Worm (Caenorhabditis elegans): ENCODE data around the gene cyp-35B2.

cyp-35B2 gene

DNA sequence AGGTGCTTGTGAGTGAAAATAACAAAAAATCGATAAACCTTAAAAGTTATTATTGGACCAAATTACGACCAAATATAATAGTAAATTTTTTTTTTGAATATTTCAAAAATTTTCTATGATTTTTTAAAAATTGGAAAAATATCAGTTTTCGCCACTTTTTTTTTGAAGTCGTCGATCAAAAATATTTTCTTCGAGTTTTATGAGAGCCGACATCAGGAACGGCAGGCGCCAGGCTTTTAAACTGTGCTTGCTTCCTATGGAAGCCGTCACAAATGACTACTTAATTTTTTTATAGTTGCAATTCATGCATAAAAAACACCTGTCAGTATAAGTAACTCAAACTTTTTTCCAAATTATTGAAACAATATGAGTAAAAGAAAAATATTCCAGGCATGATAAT is 38.5 kb upstream of the cyp-35B2 start:
- TF ChIP-seq aptf-2 (GFP tag; conservative IDR thresholded peaks at IDR 0.05) = no peak
- no peak for TF ChIP-seq lir-1 (GFP tag; conservative IDR thresholded peaks at IDR 0.05)
- TF ChIP-seq Y95B8A.8 (GFP tag; IDR thresholded peaks at IDR 0.05) = no peak
- TF ChIP-seq D2030.7 (GFP tag; IDR thresholded peaks at IDR 0.05) = no peak
- TF ChIP-seq mes-4 (tag; optimal IDR thresholded peaks at IDR 0.05) = no peak
- no peak for TF ChIP-seq repo-1 (tag; optimal IDR thresholded peaks at IDR 0.05)
- no peak for TF ChIP-seq tbx-9 (tag; optimal IDR thresholded peaks at IDR 0.05; ENCODE audit: borderline replicate concordance)

ce11 chrV:3905841-3906240 is 36.1 kb upstream of the cyp-35B2 start, which contains the start of gene nhr-156:
nhr-156 (plus strand) TSS chrV:3906106.
- TF ChIP-seq tlf-1 (GFP tag; optimal IDR thresholded peaks at IDR 0.05) (no peak), F52B5.7 (tag; optimal IDR thresholded peaks at IDR 0.05) (no peak), attf-3 (GFP tag; conservative IDR thresholded peaks at IDR 0.05) (no peak), aptf-2 (GFP tag; conservative IDR thresholded peaks at IDR 0.05) (no peak), mel-28 (tag; optimal IDR thresholded peaks at IDR 0.05; ENCODE audit: borderline replicate concordance) (no peak), C17E4.6 (GFP tag; IDR thresholded peaks at IDR 0.05) (no peak), B0019.2 (GFP tag; conservative IDR thresholded peaks at IDR 0.05) (no peak), ceh-58 (GFP tag; IDR thresholded peaks at IDR 0.05) (no peak), pha-4 (tag; optimal IDR thresholded peaks at IDR 0.05) (no peak), let-526 (GFP tag; IDR thresholded peaks at IDR 0.05) (no peak), aptf-3 (GFP tag; IDR thresholded peaks at IDR 0.05) (no peak), nfyb-1 (GFP tag; IDR thresholded peaks at IDR 0.05) (no peak), madf-8 (GFP tag; conservative IDR thresholded peaks at IDR 0.05) (no peak), Y79H2A.3 (GFP tag; conservative IDR thresholded peaks at IDR 0.05) (no peak), C06A6.2 (GFP tag; conservative IDR thresholded peaks at IDR 0.05) (no peak), hlh-26 (GFP tag; conservative IDR thresholded peaks at IDR 0.05) (no peak), B0035.1 (tag; optimal IDR thresholded peaks at IDR 0.05) (no peak), lir-1 (GFP tag; conservative IDR thresholded peaks at IDR 0.05) (no peak), egrh-3 (GFP tag; IDR thresholded peaks at IDR 0.05) (no peak)

DNA sequence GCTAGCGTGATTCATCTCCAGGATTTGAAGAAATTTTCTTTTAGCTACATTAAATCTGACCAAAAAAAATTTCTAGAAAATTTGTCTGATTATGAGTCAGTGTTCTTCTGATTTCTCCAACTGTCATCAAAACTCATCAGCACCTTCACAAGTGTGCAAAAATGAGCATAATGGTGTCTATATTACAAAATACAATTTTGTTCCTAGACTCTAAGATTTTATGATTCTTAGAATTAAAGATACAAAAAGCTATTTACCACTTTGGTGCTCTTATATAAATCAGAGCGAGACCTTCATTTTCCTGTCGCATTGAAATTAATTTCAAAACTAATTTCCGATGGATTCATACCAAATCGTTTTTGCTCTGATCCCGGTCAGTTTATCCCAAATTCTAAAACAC is 29.5 kb upstream of the cyp-35B2 start, which contains the start of gene srx-68:
Gene srx-68 (plus strand): TSS at position 301 of the 400 bp plus-strand sequence.
- TF ChIP-seq Y53F4B.3 (GFP tag; IDR thresholded peaks at IDR 0.05) = no peak
- TF ChIP-seq ccch-3 (GFP tag; optimal IDR thresholded peaks at IDR 0.05) = no peak
- TF ChIP-seq tbx-9 (tag; optimal IDR thresholded peaks at IDR 0.05; ENCODE audit: borderline replicate concordance) = no peak
- TF ChIP-seq pha-4 (tag; optimal IDR thresholded peaks at IDR 0.05) = no peak
- TF ChIP-seq F52B5.7 (tag; optimal IDR thresholded peaks at IDR 0.05) = no peak
- no peak for TF ChIP-seq nhr-120 (GFP tag; IDR thresholded peaks at IDR 0.05)
- no peak for TF ChIP-seq ztf-3 (GFP tag; optimal IDR thresholded peaks at IDR 0.05)
- no peak for TF ChIP-seq hmg-1.2 (GFP tag; IDR thresholded peaks at IDR 0.05)
- no peak for TF ChIP-seq ZK185.1 (tag; optimal IDR thresholded peaks at IDR 0.05; ENCODE audit: poor library complexity, severe bottlenecking)
- TF ChIP-seq xnd-1 (tag; optimal IDR thresholded peaks at IDR 0.05) = no peak
- no peak for TF ChIP-seq F10E7.11 (tag; optimal IDR thresholded peaks at IDR 0.05)

DNA sequence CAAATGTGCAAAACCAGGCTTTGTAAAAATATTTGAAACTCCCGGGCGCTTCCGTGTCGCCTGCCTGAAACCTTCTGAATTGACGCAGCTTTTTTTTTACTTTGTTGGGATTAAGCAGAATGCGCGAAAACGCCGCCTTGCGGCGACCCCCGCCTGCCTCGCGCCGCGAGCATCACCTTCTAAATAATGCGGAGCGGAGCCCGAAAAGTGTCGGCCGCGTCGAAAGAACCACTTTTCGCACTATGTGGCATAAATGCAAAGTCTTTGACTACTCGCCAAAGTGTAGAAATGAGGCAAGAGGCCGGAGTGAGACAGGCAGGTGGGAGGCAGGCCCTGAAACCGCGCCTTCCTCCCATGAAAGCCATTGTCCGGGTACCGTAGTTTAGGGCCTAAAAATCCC is 28.8 kb upstream of the cyp-35B2 start:
- TF ChIP-seq snpc-4 (GFP tag; optimal IDR thresholded peaks at IDR 0.05) (no peak), snpc-4 (tag; optimal IDR thresholded peaks at IDR 0.05) (peak in 2 of 4 experiments; percentile 60 to 79), sea-2 (GFP tag; IDR thresholded peaks at IDR 0.05) (no peak), ztf-6 (GFP tag; IDR thresholded peaks at IDR 0.05) (no peak), nhr-120 (GFP tag; IDR thresholded peaks at IDR 0.05) (0 out of 2 replicates have a peak, but pooled peaks have one; percentile 38)

All from whole organism, young adult.